Fruit fly (Drosophila melanogaster) whole organism: ENCODE data around the gene CG43348.

Source experiments
- CG8478 ChIP-seq: fragments of >200 bp; optimal IDR thresholded peaks from 2 replicates; lab custom pipeline; 2018; ENCODE audit warnings: inconsistent platforms
- Dll ChIP-seq: fragments of >200 bp; optimal IDR thresholded peaks from 2 replicates; lab custom pipeline; 2017
- EcR ChIP-seq, 2 experiments: fragments of >200 bp; optimal IDR thresholded peaks; 2 replicates each; lab custom pipeline; 2017; ENCODE audit warnings: missing biosample characterization in 2 of 2, missing genetic modification characterization in 2 of 2, missing genetic modification reagents in 2 of 2
- pan ChIP-seq: fragments of >200 bp; optimal IDR thresholded peaks from 2 replicates; lab custom pipeline; 2017
- psq ChIP-seq: fragments of >200 bp; optimal IDR thresholded peaks from 2 replicates; lab custom pipeline; 2017
- usp ChIP-seq: fragments of >200 bp; optimal IDR thresholded peaks from 2 replicates; lab custom pipeline; 2017; ENCODE audit warnings: missing biosample characterization, missing genetic modification characterization, mixed read lengths

CG43348 gene

dm6 chr2L:1169867-1170415 is 29.3 kb upstream of the CG43348 start, which contains the start of the genes CG31922 and Plap:
Gene CG31922 (plus strand): TSS chr2L:1170181.
Gene Plap (minus strand): TSS chr2L:1170365.
- TF ChIP-seq pan (lab: Kevin White, UChicago) (no peak), EcR (GFP tag; optimal IDR thresholded peaks at IDR 0.05; lab: Kevin White, UChicago) (no peak), psq (no peak), usp (GFP tag; lab: Kevin White, UChicago) (no peak), CG8478 (no peak)

- TF ChIP-seq usp (GFP tag; lab: Kevin White, UChicago) = no peak
- no peak for TF ChIP-seq pan (lab: Kevin White, UChicago)
- TF ChIP-seq Dll (lab: Kevin White, UChicago) = no peak
- no peak for TF ChIP-seq EcR (GFP tag; optimal IDR thresholded peaks at IDR 0.05; lab: Kevin White, UChicago)
- no peak for TF ChIP-seq psq
- TF ChIP-seq CG8478 = no peak
These were observed 26.5 kb upstream of the CG43348 start, which contains the start of the genes Charon and CG4887 for dm6 chr2L:1172704-1173107. Gene Charon (minus strand): TSS chr2L:1172805. Gene CG4887 (plus strand): TSS chr2L:1173009.

- no peak for TF ChIP-seq pan (lab: Kevin White, UChicago)
- no peak for TF ChIP-seq psq
- TF ChIP-seq usp (GFP tag; lab: Kevin White, UChicago) = no peak
- no peak for TF ChIP-seq CG8478
- TF ChIP-seq EcR (GFP tag; optimal IDR thresholded peaks at IDR 0.05; lab: Kevin White, UChicago) = no peak
- no peak for TF ChIP-seq Dll (lab: Kevin White, UChicago)
These were observed 21.7 kb upstream of the CG43348 start, which contains the start of gene CG4896 for dm6 chr2L:1177522-1177921. Gene CG4896 (plus strand): TSS chr2L:1177690.

DNA sequence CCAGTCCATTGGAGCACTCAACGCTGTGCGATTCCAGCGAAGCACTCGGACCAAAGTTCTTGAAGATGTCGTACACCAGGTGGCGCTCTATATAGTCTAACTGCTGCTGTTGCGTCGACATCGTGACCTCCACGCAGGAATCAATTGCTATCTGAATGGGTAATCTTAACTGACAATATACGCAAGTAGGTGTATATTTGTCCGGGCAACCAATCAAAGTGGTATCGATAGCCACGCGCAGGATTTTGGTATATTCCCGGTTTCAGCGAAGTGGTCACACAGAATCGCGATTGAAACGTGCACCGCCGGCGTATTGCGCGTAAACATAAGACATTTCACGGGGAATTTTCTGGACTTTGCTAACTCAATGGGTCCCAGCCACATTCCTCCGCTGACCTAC is 15.4 kb upstream of the CG43348 start, which contains the start of the genes CG5126 and Tgt:
Gene CG5126 (minus strand): TSS at position 222 of the 400 bp plus-strand sequence.
Gene Tgt (plus strand): TSS at position 267 of the 400 bp plus-strand sequence.
- TF ChIP-seq CG8478 (no peak), EcR (GFP tag; optimal IDR thresholded peaks at IDR 0.05; lab: Kevin White, UChicago) (no peak), pan (lab: Kevin White, UChicago) (no peak), Dll (lab: Kevin White, UChicago) (no peak), usp (GFP tag; lab: Kevin White, UChicago) (no peak), psq (no peak)

- TF ChIP-seq Dll (lab: Kevin White, UChicago) (peak; percentile 95), psq (no peak), CG8478 (no peak), pan (lab: Kevin White, UChicago) (peak; percentile 86), usp (GFP tag; lab: Kevin White, UChicago) (no peak), EcR (GFP tag; optimal IDR thresholded peaks at IDR 0.05; lab: Kevin White, UChicago) (no peak)
These were observed 13.3 kb upstream of the CG43348 start, which contains the start of gene CG5001 for dm6 chr2L:1185642-1186497. Gene CG5001 (plus strand): TSS chr2L:1185757.

DNA sequence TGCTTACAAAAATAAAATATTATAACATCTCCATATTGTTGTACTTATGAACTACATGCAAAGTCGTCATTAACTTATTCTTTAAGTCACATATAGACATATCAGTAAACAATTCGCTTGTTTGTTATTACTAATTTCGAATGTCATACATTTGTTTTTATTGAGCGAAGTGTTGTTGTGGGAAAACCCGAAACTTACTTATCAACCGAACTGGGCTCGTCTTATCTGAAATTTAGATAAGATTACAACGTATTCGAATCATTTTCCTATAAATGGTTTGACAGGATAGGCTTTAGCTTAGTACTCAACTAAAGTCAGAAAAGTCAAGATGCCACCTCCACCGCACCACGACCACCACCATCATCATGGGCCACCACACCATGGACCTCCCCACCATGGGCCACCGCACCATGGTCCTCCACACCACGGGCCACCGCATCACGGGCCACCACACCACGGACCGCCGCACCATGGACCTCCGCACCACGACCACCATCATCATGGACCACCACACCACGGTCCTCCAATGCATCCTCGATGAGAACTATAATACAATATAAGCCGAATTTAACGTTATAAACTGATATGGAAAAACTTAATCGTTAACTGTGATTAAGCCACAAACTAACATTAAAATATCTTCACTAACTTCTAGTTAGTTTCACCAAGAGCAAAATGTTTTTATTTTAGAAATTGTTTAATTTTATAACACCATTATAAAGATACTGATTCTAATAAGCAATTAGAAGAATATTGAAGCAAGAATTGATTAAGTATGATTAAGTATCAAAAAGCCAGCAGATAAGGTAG is 905 bp downstream of the CG43348 start, which contains the start of the genes CG43349 and CG5011:
Gene CG43349 (plus strand): TSS at position 294 of the 810 bp plus-strand sequence.
Gene CG5011 (plus strand): TSS at position 760 of the 810 bp plus-strand sequence.
- TF ChIP-seq CG8478 = no peak
- TF ChIP-seq usp (GFP tag; lab: Kevin White, UChicago) = no peak
- TF ChIP-seq EcR (GFP tag; optimal IDR thresholded peaks at IDR 0.05; lab: Kevin White, UChicago) = no peak
- TF ChIP-seq Dll (lab: Kevin White, UChicago) = no peak
- no peak for TF ChIP-seq psq
- TF ChIP-seq pan (lab: Kevin White, UChicago) = no peak

DNA sequence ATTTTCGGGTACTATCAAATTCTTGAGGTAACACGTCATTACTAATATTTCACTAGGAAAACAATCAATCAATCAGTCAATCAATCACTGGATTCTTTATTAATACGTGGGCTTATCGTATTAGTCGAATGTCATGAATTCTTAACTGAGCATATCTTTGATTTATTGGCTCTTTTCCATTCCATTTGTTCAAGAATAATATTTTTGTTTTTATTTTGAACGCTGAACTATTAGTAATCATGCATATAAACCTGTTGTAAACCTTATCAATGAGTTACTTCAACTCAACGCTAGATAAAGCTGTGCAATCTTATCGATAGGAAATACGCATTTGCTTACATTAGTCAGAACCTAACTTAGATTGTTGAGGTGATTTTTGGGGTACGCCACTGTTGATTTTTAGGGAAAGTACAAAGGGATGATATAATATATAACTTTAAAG is 2.2 kb downstream of the CG43348 start:
- TF ChIP-seq usp (GFP tag; lab: Kevin White, UChicago) = no peak

dm6 chr2L:1202445-1202844 is 3.2 kb downstream of the CG43348 start:
- TF ChIP-seq EcR (GFP tag; optimal IDR thresholded peaks at IDR 0.05; lab: Kevin White, UChicago) = no peak
- TF ChIP-seq psq = no peak
- TF ChIP-seq Dll (lab: Kevin White, UChicago) = no peak
- no peak for TF ChIP-seq usp (GFP tag; lab: Kevin White, UChicago)
- no peak for TF ChIP-seq CG8478
- no peak for TF ChIP-seq pan (lab: Kevin White, UChicago)

dm6 chr2L:1203915-1204314 is 4.7 kb downstream of the CG43348 start, which contains the start of gene CG14342:
Gene CG14342 (plus strand): TSS chr2L:1204215.
- TF ChIP-seq psq (no peak), EcR (GFP tag; optimal IDR thresholded peaks at IDR 0.05; lab: Kevin White, UChicago) (no peak), pan (lab: Kevin White, UChicago) (no peak), usp (GFP tag; lab: Kevin White, UChicago) (no peak), CG8478 (no peak), Dll (lab: Kevin White, UChicago) (no peak)

dm6 chr2L:1207432-1207831 is 8.2 kb downstream of the CG43348 start:
- TF ChIP-seq EcR (GFP tag; optimal IDR thresholded peaks at IDR 0.05; lab: Kevin White, UChicago) (no peak), psq (no peak), usp (GFP tag; lab: Kevin White, UChicago) (no peak), Dll (lab: Kevin White, UChicago) (no peak), CG8478 (no peak), pan (lab: Kevin White, UChicago) (no peak)

dm6 chr2L:1211528-1211927 is 12.3 kb downstream of the CG43348 start:
- TF ChIP-seq Dll (lab: Kevin White, UChicago) = no peak
- no peak for TF ChIP-seq usp (GFP tag; lab: Kevin White, UChicago)
- TF ChIP-seq psq = no peak
- TF ChIP-seq EcR (GFP tag; optimal IDR thresholded peaks at IDR 0.05; lab: Kevin White, UChicago) = no peak
- TF ChIP-seq CG8478 = no peak
- no peak for TF ChIP-seq pan (lab: Kevin White, UChicago)
